Worm (Caenorhabditis elegans) whole organism, L2 larva: ENCODE results near the gene F41E6.1.

ENCODE experiments used
- R02D3.7 ChIP-seq: fragments of 150-350 bp; optimal IDR thresholded peaks from 2 replicates; lab custom pipeline; 2014; ENCODE audit warnings: missing biosample characterization, missing genetic modification characterization
- aly-2 ChIP-seq: fragments of 150-350 bp; optimal IDR thresholded peaks from 2 replicates; lab custom pipeline; 2014; ENCODE audit warnings: missing biosample characterization, missing genetic modification characterization
- ama-1 ChIP-seq: fragments of 150-350 bp; optimal IDR thresholded peaks from 2 replicates; lab custom pipeline; 2018; ENCODE audit warnings: inconsistent platforms
- nhr-237 ChIP-seq: fragments of 150-350 bp; optimal IDR thresholded peaks from 2 replicates; lab custom pipeline; 2014; ENCODE audit warnings: missing biosample characterization, missing genetic modification characterization
- snpc-4 ChIP-seq: fragments of 150-350 bp; optimal IDR thresholded peaks from 2 replicates; lab custom pipeline; 2014; ENCODE audit warnings: missing biosample characterization, missing genetic modification characterization
- unc-39 ChIP-seq: fragments of 150-350 bp; optimal IDR thresholded peaks from 2 replicates; lab custom pipeline; 2014; ENCODE audit warnings: missing biosample characterization, missing genetic modification characterization
- unc-62 ChIP-seq: fragments of 150-350 bp; optimal IDR thresholded peaks from 2 replicates; lab custom pipeline; 2014; ENCODE audit warnings: missing biosample characterization, missing genetic modification reagents, missing genetic modification characterization

ce11 chrV:8653080-8653821 lies 30.8 kb downstream of the F41E6.1 start:
- no peak for TF ChIP-seq snpc-4 (tag; lab: Kevin White, UChicago)
- TF ChIP-seq R02D3.7, result no peak
- TF ChIP-seq ama-1 (lab: Kevin White, UChicago), result no peak
- TF ChIP-seq nhr-237 (tag; lab: Kevin White, UChicago), result no peak
- TF ChIP-seq aly-2 (tag; lab: Kevin White, UChicago), result no peak
- peak; percentile 25 for TF ChIP-seq unc-62 (GFP tag; lab: Kevin White, UChicago)
- no peak for TF ChIP-seq unc-39 (tag; lab: Kevin White, UChicago)
